Fruit fly (Drosophila melanogaster) whole organism, wandering third instar larva: ENCODE data around the gene CG32299.

Experiments used
- dsf ChIP-seq: sonication (Bioruptor generic); optimal IDR thresholded peaks from 2 replicates; lab custom pipeline; 2016; ENCODE audit warnings: missing biosample characterization, missing genetic modification characterization, borderline replicate concordance
- jim ChIP-seq: fragments of 175-275, 200-325 bp; sonication (Bioruptor generic); optimal IDR thresholded peaks from 2 replicates; lab custom pipeline; 2016; ENCODE audit warnings: missing biosample characterization, mild to moderate bottlenecking, missing genetic modification characterization

DNA sequence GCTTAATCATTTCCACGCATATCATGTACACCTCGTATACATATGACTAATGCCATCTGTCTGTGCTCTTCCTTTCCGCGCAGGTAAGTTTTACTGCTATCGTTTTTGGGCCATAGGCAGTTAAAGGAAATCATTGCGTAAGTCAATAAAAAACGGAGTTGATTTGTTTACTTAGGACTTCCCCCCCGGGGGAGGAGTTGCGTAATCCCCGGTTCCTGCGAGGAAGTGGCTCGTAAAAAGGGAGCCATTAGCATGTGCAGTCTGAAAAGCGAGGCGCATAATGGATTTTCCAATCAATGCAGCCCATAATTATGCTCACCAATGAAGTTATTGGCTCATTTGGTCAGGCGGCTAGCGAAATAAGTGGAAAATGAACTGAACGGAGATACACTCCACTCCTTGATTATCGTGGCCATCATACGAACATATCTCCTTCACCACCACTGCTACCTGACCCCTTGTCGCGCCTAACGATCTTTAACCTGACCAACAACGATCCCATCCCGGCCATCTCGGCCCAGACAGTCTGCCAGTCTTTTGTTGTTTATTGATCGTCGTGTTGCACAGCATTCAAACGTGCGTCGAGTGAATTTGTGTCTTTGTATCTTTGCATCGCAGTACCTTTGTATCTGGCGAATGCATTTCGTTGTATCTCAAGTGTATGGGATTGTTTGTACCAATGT lies 5.3 kb downstream of the CG32299 start:
- TF ChIP-seq jim (GFP tag; lab: Kevin White, UChicago) (no peak), dsf (GFP tag; lab: Kevin White, UChicago) (no peak)
